Fruit fly (Drosophila melanogaster) whole organism, embryonic: ENCODE measurements around the gene Tsp74F.

Experiments used
- CG10654 ChIP-seq: fragments of 200-800 bp; sonication (Bioruptor generic); optimal IDR thresholded peaks from 2 replicates; lab custom pipeline; 2016; ENCODE audit warnings: missing biosample characterization, missing genetic modification characterization
- CG18476 ChIP-seq: fragments of 200-800 bp; sonication (Bioruptor generic); optimal IDR thresholded peaks from 2 replicates; lab custom pipeline; 2016; ENCODE audit warnings: missing biosample characterization, mild to moderate bottlenecking, missing genetic modification characterization
- CG2678 ChIP-seq: fragments of 200-800 bp; sonication (Bioruptor generic); optimal IDR thresholded peaks from 3 replicates; lab custom pipeline; 2019; ENCODE audit warnings: missing biosample characterization, mild to moderate bottlenecking, missing genetic modification characterization, moderate library complexity
- CG34376 ChIP-seq: fragments of 200-800 bp; sonication (Bioruptor generic); optimal IDR thresholded peaks from 2 replicates; lab custom pipeline; 2018; ENCODE audit warnings: missing biosample characterization, mild to moderate bottlenecking, missing genetic modification characterization
- CG7372 ChIP-seq: fragments of 200-800 bp; sonication (Bioruptor generic); IDR thresholded peaks from 2 replicates; pipeline ENCODE4 v1.3.6; 2022; ENCODE audit warnings: missing biosample characterization, missing genetic modification characterization
- CHES-1-like ChIP-seq: fragments of 200-800 bp; sonication (Bioruptor generic); optimal IDR thresholded peaks from 2 replicates; lab custom pipeline; 2016; ENCODE audit warnings: missing biosample characterization, missing genetic modification characterization
- CkIIα-i1 ChIP-seq: fragments of 200-800 bp; sonication (Bioruptor generic); IDR thresholded peaks from 2 replicates; pipeline ENCODE4 v1.3.6; 2022; ENCODE audit warnings: missing biosample characterization, missing genetic modification characterization
- D19A ChIP-seq: fragments of 200-800 bp; optimal IDR thresholded peaks from 3 replicates; lab custom pipeline; 2019; ENCODE audit warnings: missing biosample characterization, mild to moderate bottlenecking, missing genetic modification characterization, moderate library complexity
- Dfd ChIP-seq, 2 experiments: fragments of >200 bp; optimal IDR thresholded peaks; 2 replicates each; lab custom pipeline; 2017; ENCODE audit warnings: missing biosample characterization in 2 of 2, missing genetic modification characterization in 2 of 2
- Dip2 ChIP-seq: fragments of 200-800 bp; sonication (Bioruptor generic); IDR thresholded peaks from 2 replicates; pipeline ENCODE4 v1.3.6; 2022; ENCODE audit warnings: missing biosample characterization, missing genetic modification characterization
- Dip3 ChIP-seq: fragments of 200-800 bp; sonication (Bioruptor generic); optimal IDR thresholded peaks from 3 replicates; lab custom pipeline; 2016; ENCODE audit warnings: missing biosample characterization, missing genetic modification characterization
- Dp ChIP-seq: fragments of 200-800 bp; sonication (Bioruptor generic); optimal IDR thresholded peaks from 2 replicates; lab custom pipeline; 2018; ENCODE audit warnings: missing biosample characterization, mild to moderate bottlenecking, missing genetic modification characterization, moderate library complexity
- Drgx ChIP-seq: fragments of 200-800 bp; sonication (Bioruptor generic); IDR thresholded peaks from 2 replicates; pipeline ENCODE4 v1.3.6; 2022; ENCODE audit warnings: missing biosample characterization, missing genetic modification characterization
- E2f2 ChIP-seq: fragments of 200-800 bp; sonication (Bioruptor generic); IDR thresholded peaks from 2 replicates; pipeline ENCODE4 v1.3.6; 2022; ENCODE audit warnings: missing biosample characterization, missing genetic modification characterization
- HHEX ChIP-seq: fragments of 200-800 bp; sonication (Bioruptor generic); optimal IDR thresholded peaks from 3 replicates; lab custom pipeline; 2017; ENCODE audit warnings: missing biosample characterization, mild to moderate bottlenecking, missing genetic modification characterization, missing genetic modification reagents
- HmgZ ChIP-seq: fragments of 200-800 bp; sonication (Bioruptor generic); optimal IDR thresholded peaks from 2 replicates; lab custom pipeline; 2018; ENCODE audit warnings: missing biosample characterization, mild to moderate bottlenecking, missing genetic modification characterization
- Hr51 ChIP-seq, 2 experiments: fragments of 200-800 bp; sonication (Bioruptor generic); optimal IDR thresholded peaks; 2 replicates in 1 of 2; 3 replicates in 1 of 2; lab custom pipeline; 2016 to 2018; ENCODE audit warnings: missing biosample characterization in 2 of 2, missing genetic modification characterization in 2 of 2, mild to moderate bottlenecking in 1 of 2, moderate library complexity in 1 of 2
- Max ChIP-seq: fragments of 200-800 bp; sonication (Bioruptor generic); optimal IDR thresholded peaks from 2 replicates; lab custom pipeline; 2016; ENCODE audit warnings: missing biosample characterization, mild to moderate bottlenecking, missing genetic modification characterization
- Six4 ChIP-seq: fragments of 200-800 bp; sonication (Bioruptor generic); optimal IDR thresholded peaks from 2 replicates; lab custom pipeline; 2016; ENCODE audit warnings: missing biosample characterization, missing genetic modification characterization
- Taf1 ChIP-seq: fragments of 200-800 bp; sonication (Bioruptor generic); IDR thresholded peaks from 2 replicates; pipeline ENCODE4 v1.3.6; 2022; ENCODE audit warnings: missing biosample characterization, missing genetic modification characterization
- Trl ChIP-seq, 3 experiments: fragments of >200 bp in 2 of 3; fragments of 200-800 bp in 1 of 3; sonication (Bioruptor generic) in 1 of 3; optimal IDR thresholded peaks; 2 replicates in 1 of 3; 3 replicates in 2 of 3; lab custom pipeline; 2016 to 2017; ENCODE audit warnings: missing biosample characterization in 1 of 3, missing genetic modification characterization in 1 of 3
- br ChIP-seq: fragments of >200 bp; optimal IDR thresholded peaks from 2 replicates; lab custom pipeline; 2017
- chinmo ChIP-seq: fragments of 200-800 bp; sonication (Bioruptor generic); IDR thresholded peaks from 4 replicates; pipeline ENCODE4 v1.3.6; 2022; ENCODE audit warnings: missing biosample characterization, missing genetic modification characterization; ENCODE audit not compliant: partially characterized antibody
- cwo ChIP-seq: fragments of 200-800 bp; sonication (Bioruptor generic); optimal IDR thresholded peaks from 3 replicates; lab custom pipeline; 2017; ENCODE audit warnings: missing biosample characterization, missing genetic modification characterization, mild to moderate bottlenecking, moderate library complexity, missing genetic modification reagents
- exex ChIP-seq: fragments of 200-800 bp; sonication (Bioruptor generic); optimal IDR thresholded peaks from 4 replicates; lab custom pipeline; 2018; ENCODE audit warnings: missing biosample characterization, mild to moderate bottlenecking, missing genetic modification characterization, moderate library complexity
- grn ChIP-seq: fragments of 200-800 bp; sonication (Bioruptor generic); optimal IDR thresholded peaks from 3 replicates; lab custom pipeline; 2017; ENCODE audit warnings: missing biosample characterization, missing genetic modification characterization
- lab ChIP-seq: fragments of 200-800 bp; sonication (Bioruptor generic); optimal IDR thresholded peaks from 3 replicates; lab custom pipeline; 2017; ENCODE audit warnings: missing biosample characterization, missing genetic modification characterization, mild to moderate bottlenecking, moderate library complexity, missing genetic modification reagents
- lmd ChIP-seq: fragments of 200-800 bp; sonication (Bioruptor generic); IDR thresholded peaks from 2 replicates; pipeline ENCODE4 v1.3.6; 2022; ENCODE audit warnings: missing biosample characterization, missing genetic modification characterization
- mirr ChIP-seq: fragments of 200-800 bp; sonication (Bioruptor generic); optimal IDR thresholded peaks from 3 replicates; lab custom pipeline; 2018; ENCODE audit warnings: missing biosample characterization, mild to moderate bottlenecking, missing genetic modification characterization
- nom ChIP-seq: fragments of 200-800 bp; sonication (Bioruptor generic); optimal IDR thresholded peaks from 2 replicates; lab custom pipeline; 2017; ENCODE audit warnings: missing biosample characterization, missing genetic modification characterization, mild to moderate bottlenecking, moderate library complexity, missing genetic modification reagents
- psq ChIP-seq: fragments of 200-800 bp; sonication (Bioruptor generic); optimal IDR thresholded peaks from 2 replicates; lab custom pipeline; 2017; ENCODE audit warnings: missing biosample characterization, missing genetic modification characterization
- sens ChIP-seq: fragments of 200-800 bp; sonication (Bioruptor generic); peaks from one replicate; lab custom pipeline; 2016; ENCODE audit warnings: missing biosample characterization, missing genetic modification characterization
- sr ChIP-seq: fragments of 200-800 bp; sonication (Bioruptor generic); IDR thresholded peaks from 3 replicates; pipeline ENCODE4 v1.3.6; 2022; ENCODE audit warnings: missing biosample characterization, missing genetic modification characterization
- stwl ChIP-seq: fragments of 200-800 bp; sonication (Bioruptor generic); optimal IDR thresholded peaks from 3 replicates; lab custom pipeline; 2018; ENCODE audit warnings: missing biosample characterization, mild to moderate bottlenecking, missing genetic modification characterization, moderate library complexity
- sug ChIP-seq: fragments of 200-800 bp; optimal IDR thresholded peaks from 2 replicates; lab custom pipeline; 2019; ENCODE audit warnings: missing biosample characterization, mild to moderate bottlenecking, missing genetic modification characterization, moderate library complexity
- trem ChIP-seq: fragments of 200-800 bp; optimal IDR thresholded peaks from 3 replicates; lab custom pipeline; 2019; ENCODE audit warnings: missing biosample characterization, mild to moderate bottlenecking, missing genetic modification characterization, moderate library complexity
- unc-4 ChIP-seq: fragments of 200-800 bp; sonication (Bioruptor generic); IDR thresholded peaks from 2 replicates; pipeline ENCODE4 v1.3.6; 2022; ENCODE audit warnings: missing biosample characterization, missing genetic modification characterization; ENCODE audit not compliant: partially characterized antibody
- vfl ChIP-seq: fragments of 200-800 bp; sonication (Bioruptor generic); optimal IDR thresholded peaks from 2 replicates; lab custom pipeline; 2016; ENCODE audit warnings: missing biosample characterization, missing genetic modification characterization
- zf30C ChIP-seq: fragments of 200-800 bp; sonication (Bioruptor generic); optimal IDR thresholded peaks from 3 replicates; lab custom pipeline; 2018; ENCODE audit warnings: missing biosample characterization, mild to moderate bottlenecking, missing genetic modification characterization

The Tsp74F gene

dm6 chr3L:17903813-17904416 is 8.3 kb upstream of the Tsp74F start (continued):
- TF ChIP-seq CG18476 (GFP tag; lab: Kevin White, UChicago) (peak; percentile 24), Dip2 (no peak), psq (GFP tag; lab: Kevin White, UChicago) (no peak), sug (tag; lab: Kevin White, UChicago) (peak; percentile 60), Dfd (GFP tag; optimal IDR thresholded peaks at IDR 0.05; lab: Kevin White, UChicago) (no peak), br (lab: Kevin White, UChicago) (no peak), HHEX (GFP tag; lab: Kevin White, UChicago) (no peak), CkIIα-i1 (no peak), Hr51 (GFP tag; optimal IDR thresholded peaks at IDR 0.05; lab: Kevin White, UChicago) (no peak), mirr (peak; percentile 60), zf30C (GFP tag; lab: Kevin White, UChicago) (no peak), Drgx (GFP tag; lab: Robert Waterston, UW) (0 out of 2 replicates have a peak, but pooled peaks have one; percentile 18), CG34376 (GFP tag; lab: Kevin White, UChicago) (peak; percentile 13), Taf1 (GFP tag; lab: Robert Waterston, UW) (no peak), cwo (GFP tag; lab: Kevin White, UChicago) (peak; percentile 68), trem (no peak), sr (GFP tag; lab: Robert Waterston, UW) (no peak), Six4 (GFP tag; lab: Kevin White, UChicago) (no peak), Dip3 (no peak)

dm6 chr3L:17902621-17903020 is 7.0 kb upstream of the Tsp74F start:
- 0 out of 2 replicates have a peak, but pooled peaks have one; percentile 13 for TF ChIP-seq CG7372
- TF ChIP-seq CG2678 (tag; lab: Kevin White, UChicago), result peak; percentile 6
- TF ChIP-seq CG10654 (GFP tag; lab: Kevin White, UChicago), result no peak
- TF ChIP-seq, all 482 proteins: peak for 2

dm6 chr3L:17902186-17902585 is 6.5 kb upstream of the Tsp74F start:
- TF ChIP-seq sens (GFP tag; lab: Kevin White, UChicago), result peak; percentile 18
- TF ChIP-seq lab (GFP tag; lab: Kevin White, UChicago), result peak; percentile 11
- TF ChIP-seq lmd (GFP tag; lab: Robert Waterston, UW), result no peak
- no peak for TF ChIP-seq unc-4 (GFP tag; lab: Robert Waterston, UW)
- TF ChIP-seq exex (tag; lab: Kevin White, UChicago), result peak; percentile 90
- TF ChIP-seq grn, result peak; percentile 63
- TF ChIP-seq CHES-1-like (GFP tag; lab: Kevin White, UChicago), result no peak

- TF ChIP-seq E2f2 (peak; percentile 51), Trl (optimal IDR thresholded peaks at IDR 0.05; lab: Kevin White, UChicago) (no peak), Trl (GFP tag; optimal IDR thresholded peaks at IDR 0.05; lab: Kevin White, UChicago) (no peak), Dp (GFP tag; lab: Kevin White, UChicago) (peak; percentile 50), Max (GFP tag; lab: Kevin White, UChicago) (no peak), chinmo (GFP tag; lab: Robert Waterston, UW) (peak; percentile 19; the same call in 1 of the 4 replicates), nom (no peak), lmd (GFP tag; lab: Robert Waterston, UW) (no peak), vfl (GFP tag; lab: Kevin White, UChicago) (no peak), D19A (no peak), HmgZ (peak; percentile 1), stwl (tag; lab: Kevin White, UChicago) (peak; percentile 39)
Measured at dm6 chr3L:17898606-17899005, 2.9 kb upstream of the Tsp74F start.
